Fruit fly (Drosophila melanogaster): ENCODE measurements around the gene Axud1.

DNA sequence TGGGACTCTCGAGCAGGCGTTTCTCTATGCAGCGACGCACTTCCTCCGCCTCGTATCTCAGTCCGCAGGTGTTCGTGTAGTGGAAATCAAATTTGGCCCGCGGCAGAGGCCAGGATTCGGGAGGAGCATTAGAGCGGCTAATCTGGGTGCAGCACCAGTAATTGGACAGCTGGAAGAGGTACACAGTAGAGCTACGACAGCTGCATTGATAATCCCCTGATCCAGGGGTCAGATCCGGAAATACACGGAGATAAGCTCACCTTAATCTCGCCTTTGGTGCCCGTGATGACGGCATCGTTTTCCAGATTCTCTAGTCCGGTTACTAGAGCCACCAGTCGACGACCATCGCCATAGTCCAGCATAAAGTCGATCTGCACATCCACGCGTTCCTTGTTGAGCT, 5.2 kb downstream of the Axud1 start:
- no peak for TF ChIP-seq insv (optimal IDR thresholded peaks at IDR 0.05)
- no peak for TF ChIP-seq h (optimal IDR thresholded peaks at IDR 0.05)
- no peak for TF ChIP-seq ttk (optimal IDR thresholded peaks at IDR 0.05)

All from Kc167 (cell line).